Worm (Caenorhabditis elegans): ENCODE measurements around the gene pals-17.

DNA sequence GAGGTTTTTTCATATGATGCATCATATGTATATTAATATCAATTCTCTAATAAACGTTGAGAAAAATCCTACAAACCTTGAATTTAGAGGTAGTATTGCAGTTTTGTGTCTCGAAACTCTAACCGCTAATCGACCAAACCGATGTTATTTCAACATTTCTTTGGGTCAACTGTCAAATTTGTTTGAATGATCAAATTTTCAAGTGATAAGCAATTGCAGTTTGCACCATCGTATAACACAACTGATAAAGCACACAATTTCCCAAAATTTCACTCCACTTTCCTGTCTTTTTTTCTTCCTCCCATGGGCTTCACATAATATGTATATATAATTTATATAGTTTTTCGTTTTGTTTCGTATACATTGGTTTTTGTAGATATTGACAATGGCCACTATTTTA is 7.6 kb downstream of the pals-17 start, which contains the start of the genes fbxa-138 and Y82E9BR.5:
- TF ChIP-seq ama-1 (optimal IDR thresholded peaks at IDR 0.05) (no peak), ceh-6 (GFP tag; optimal IDR thresholded peaks at IDR 0.05) (no peak), unc-86 (tag; optimal IDR thresholded peaks at IDR 0.05) (no peak), dve-1 (tag; optimal IDR thresholded peaks at IDR 0.05) (no peak), ceh-31 (tag; optimal IDR thresholded peaks at IDR 0.05) (no peak), fkh-10 (GFP tag; optimal IDR thresholded peaks at IDR 0.05) (no peak), pat-9 (tag; optimal IDR thresholded peaks at IDR 0.05) (no peak), ceh-9 (tag; optimal IDR thresholded peaks at IDR 0.05) (no peak), lin-11 (tag; optimal IDR thresholded peaks at IDR 0.05) (no peak), C08G9.2 (tag; optimal IDR thresholded peaks at IDR 0.05) (no peak), lim-6 (tag; optimal IDR thresholded peaks at IDR 0.05) (no peak), pha-4 (tag; optimal IDR thresholded peaks at IDR 0.05) (no peak)

Measured in whole organism, late embryonic.